Fruit fly (Drosophila melanogaster) S2 (cell line): Measurements from ENCODE around the gene Cnx99A.

Experiments used
- CG8478 ChIP-seq: fragments of >200 bp; optimal IDR thresholded peaks from 2 replicates; lab custom pipeline; 2018
- CTCF ChIP-seq, 2 experiments: fragments of >200 bp; optimal IDR thresholded peaks; 2 replicates each; lab custom pipeline; 2018

dm6 chr3R:29362391-29362790 is 42.9 kb upstream of the Cnx99A start:
- TF ChIP-seq CTCF (optimal IDR thresholded peaks at IDR 0.05; lab: Kevin White, UChicago) (no peak), CG8478 (no peak)
